Worm (Caenorhabditis elegans): ENCODE results near the gene lmd-5.

ce11 chrV:7096129-7096730 lies 27.2 kb upstream of the lmd-5 start:
- TF ChIP-seq bed-2 (GFP tag; IDR thresholded peaks at IDR 0.05) (no peak), atf-7 (tag; optimal IDR thresholded peaks at IDR 0.05) (no peak), Y53G8AR.9 (GFP tag; conservative IDR thresholded peaks at IDR 0.05) (no peak), akir-1 (GFP tag; optimal IDR thresholded peaks at IDR 0.05) (no peak), lin-35 (GFP tag; optimal IDR thresholded peaks at IDR 0.05) (no peak), unc-62 (GFP tag; optimal IDR thresholded peaks at IDR 0.05) (no peak), F57C9.4 (tag; optimal IDR thresholded peaks at IDR 0.05) (no peak), dox-1 (GFP tag; IDR thresholded peaks at IDR 0.05) (no peak), pha-4 (tag; optimal IDR thresholded peaks at IDR 0.05) (no peak), egl-18 (GFP tag; IDR thresholded peaks at IDR 0.05) (no peak), ztf-22 (GFP tag; optimal IDR thresholded peaks at IDR 0.05) (no peak)
